Fruit fly (Drosophila melanogaster) S2 (cell line): ENCODE results near the gene CG3546.

ENCODE experiments used
- CG8478 ChIP-seq: fragments of >200 bp; optimal IDR thresholded peaks from 2 replicates; lab custom pipeline; 2018
- CTCF ChIP-seq, 2 experiments: fragments of >200 bp; optimal IDR thresholded peaks; 2 replicates each; lab custom pipeline; 2018

dm6 chrX:4553999-4554398 lies 3.9 kb upstream of the CG3546 start, which contains the start of gene CG11444:
- TF ChIP-seq CG8478: no peak
- TF ChIP-seq CTCF (optimal IDR thresholded peaks at IDR 0.05; lab: Kevin White, UChicago): peak; percentile 95 to 97
